Worm (Caenorhabditis elegans) whole organism, mixed stage, embryonic: ENCODE results near the gene F42A9.6.

Experiments
- bed-3 ChIP-seq: fragments of 200-800 bp; sonication (Bioruptor generic); optimal IDR thresholded peaks from 3 replicates; lab custom pipeline; 2018; ENCODE audit warnings: mild to moderate bottlenecking, missing genetic modification characterization, moderate library complexity, missing compliant biosample characterization
- nhr-12 ChIP-seq: fragments of 150-350 bp; optimal IDR thresholded peaks from 2 replicates; lab custom pipeline; 2014; ENCODE audit warnings: missing biosample characterization, missing genetic modification characterization
- unc-62 ChIP-seq: fragments of 150-350 bp; optimal IDR thresholded peaks from 2 replicates; lab custom pipeline; 2014; ENCODE audit warnings: missing biosample characterization, missing genetic modification reagents, missing genetic modification characterization

DNA sequence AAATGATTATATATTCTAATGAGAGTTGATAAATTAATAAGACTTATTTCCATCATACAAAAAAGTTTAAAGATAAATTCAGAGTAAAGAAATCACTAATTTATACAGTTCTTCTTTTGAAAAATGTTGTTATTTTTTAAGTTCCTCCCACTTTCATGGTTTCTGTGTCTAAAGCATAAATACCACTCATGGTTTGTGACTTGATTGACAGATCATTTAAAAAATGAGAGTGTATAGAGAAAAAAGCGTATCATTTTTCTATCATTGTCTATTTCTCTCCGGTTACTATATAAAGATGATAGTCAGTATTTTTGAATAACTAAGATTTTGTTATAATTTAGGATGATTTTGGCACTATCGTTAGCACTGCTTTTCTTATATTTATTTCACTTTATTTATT is 5.6 kb downstream of the F42A9.6 start, which contains the start of gene cyp-33E3:
- TF ChIP-seq nhr-12, result no peak
- no peak for TF ChIP-seq unc-62 (GFP tag; lab: Kevin White, UChicago)
- no peak for TF ChIP-seq bed-3
